Fruit fly (Drosophila melanogaster): ENCODE data around the gene Gcn2.
A peak's percentile ranks its signal among the peaks of the same experiment; 100 is the strongest.

Gcn2 gene

DNA sequence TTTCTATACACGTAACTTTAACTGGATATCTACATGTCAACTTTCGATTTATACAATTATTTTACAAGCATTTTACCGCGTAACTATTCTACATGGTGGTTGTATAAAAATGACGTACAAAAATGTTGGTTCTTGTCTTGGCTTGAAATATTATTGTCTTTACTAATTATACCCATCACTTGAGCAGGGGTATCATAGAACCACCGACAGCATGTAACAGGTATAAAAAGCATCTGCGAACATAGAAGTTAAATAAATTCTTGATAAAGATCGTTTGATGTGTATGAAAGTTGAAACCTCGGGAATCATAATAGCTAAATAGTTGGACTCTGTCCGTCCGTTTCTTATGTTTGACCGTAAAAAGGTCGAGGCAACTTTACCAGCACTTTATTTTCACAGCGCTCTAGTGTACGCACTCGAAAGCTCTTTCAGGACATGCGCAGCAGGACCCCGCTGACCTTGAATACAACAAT is 14.2 kb upstream of the Gcn2 start (continued):
- TF ChIP-seq CG43689 (GFP tag; IDR thresholded peaks at IDR 0.05) (no peak), Lhr (GFP tag; optimal IDR thresholded peaks at IDR 0.05) (peak; percentile 58), Mad (GFP tag; optimal IDR thresholded peaks at IDR 0.05) (peak; percentile 14), da (GFP tag; optimal IDR thresholded peaks at IDR 0.05) (no peak), CG12236 (GFP tag; optimal IDR thresholded peaks at IDR 0.05) (no peak), disco-r (GFP tag; optimal IDR thresholded peaks at IDR 0.05) (peak; percentile 5), lmd (GFP tag; IDR thresholded peaks at IDR 0.05) (peak; percentile 36; the same call in 1 of the 2 replicates), CG8089 (GFP tag; optimal IDR thresholded peaks at IDR 0.05) (peak; percentile 13), ase (GFP tag; IDR thresholded peaks at IDR 0.05) (peak; percentile 23; the same call in 1 of the 3 replicates), croc (GFP tag; conservative IDR thresholded peaks at IDR 0.05) (no peak), inv (GFP tag; IDR thresholded peaks at IDR 0.05; ENCODE audit: partially characterized antibody) (peak; percentile 37; the same call in 1 of the 2 replicates), CG11504 (tag; optimal IDR thresholded peaks at IDR 0.05) (peak; percentile 55), pzg (GFP tag; optimal IDR thresholded peaks at IDR 0.05) (peak; percentile 14), CG32772 (GFP tag; IDR thresholded peaks at IDR 0.05) (0 out of 2 replicates have a peak, but pooled peaks have one; percentile 13), mam (GFP tag; optimal IDR thresholded peaks at IDR 0.05) (peak; percentile 62), Med (GFP tag) (peak; percentile 90), Bteb2 (GFP tag; optimal IDR thresholded peaks at IDR 0.05) (no peak), Hmr (GFP tag; optimal IDR thresholded peaks at IDR 0.05) (peak; percentile 85), CG6765 (GFP tag; optimal IDR thresholded peaks at IDR 0.05) (no peak), pb (GFP tag; optimal IDR thresholded peaks at IDR 0.05) (no peak), Spps (tag; optimal IDR thresholded peaks at IDR 0.05) (no peak), vvl (GFP tag; IDR thresholded peaks at IDR 0.05) (peak; percentile 56; the same call in 1 of the 2 replicates), sim (GFP tag; IDR thresholded peaks at IDR 0.05) (no peak), pros (GFP tag; optimal IDR thresholded peaks at IDR 0.05) (no peak), CrebB (tag; optimal IDR thresholded peaks at IDR 0.05) (peak; percentile 41), NfI (GFP tag; optimal IDR thresholded peaks at IDR 0.05) (peak; percentile 71), ato (GFP tag; IDR thresholded peaks at IDR 0.05; ENCODE audit: partially characterized antibody) (no peak), aop (GFP tag; IDR thresholded peaks at IDR 0.05) (no peak), CG2120 (GFP tag; optimal IDR thresholded peaks at IDR 0.05) (peak; percentile 87), CG9215 (GFP tag; IDR thresholded peaks at IDR 0.05) (0 out of 2 replicates have a peak, but pooled peaks have one; percentile 20), fd102C (GFP tag; optimal IDR thresholded peaks at IDR 0.05) (no peak), CG11560 (tag; IDR thresholded peaks at IDR 0.05) (no peak), Hr78 (GFP tag; optimal IDR thresholded peaks at IDR 0.05) (no peak), ttk (GFP tag; IDR thresholded peaks at IDR 0.05) (peak; percentile 45), CG15514 (GFP tag; optimal IDR thresholded peaks at IDR 0.05) (peak; percentile 45), CG18476 (GFP tag; optimal IDR thresholded peaks at IDR 0.05) (peak; percentile 2), CG12659 (GFP tag; optimal IDR thresholded peaks at IDR 0.05) (peak; percentile 49), phol (tag; optimal IDR thresholded peaks at IDR 0.05) (peak; percentile 32), CG14667 (GFP tag; IDR thresholded peaks at IDR 0.05) (no peak), bab2 (GFP tag; optimal IDR thresholded peaks at IDR 0.05) (peak; percentile 26), Dll (GFP tag; IDR thresholded peaks at IDR 0.05; ENCODE audit: partially characterized antibody) (no peak), Hmx (GFP tag; optimal IDR thresholded peaks at IDR 0.05) (no peak), CG12219 (GFP tag; optimal IDR thresholded peaks at IDR 0.05) (peak; percentile 61), CG15601 (tag; optimal IDR thresholded peaks at IDR 0.05) (peak; percentile 20), onecut (GFP tag; IDR thresholded peaks at IDR 0.05) (no peak), MESR4 (GFP tag; optimal IDR thresholded peaks at IDR 0.05) (peak; percentile 20), CG4424 (GFP tag; optimal IDR thresholded peaks at IDR 0.05) (no peak), Nf-YA (GFP tag; IDR thresholded peaks at IDR 0.05) (no peak), Hsf (GFP tag; optimal IDR thresholded peaks at IDR 0.05) (peak; percentile 16), sob (GFP tag; IDR thresholded peaks at IDR 0.05) (peak; percentile 53; the same call in 1 of the 2 replicates)

Measured in whole organism, embryonic.